Fruit fly (Drosophila melanogaster): Measurements from ENCODE around the gene CG45101.
A peak's percentile ranks its signal among the peaks of the same experiment; 100 is the strongest.

CG45101 gene

dm6 chr3L:11091943-11092609 lies 27.3 kb downstream of the CG45101 start (continued):
- TF ChIP-seq Eip75B (GFP tag; optimal IDR thresholded peaks at IDR 0.05) (peak; percentile 58), acj6 (GFP tag; optimal IDR thresholded peaks at IDR 0.05) (peak; percentile 57), achi (GFP tag; optimal IDR thresholded peaks at IDR 0.05) (peak; percentile 54), pdm3 (GFP tag; optimal IDR thresholded peaks at IDR 0.05) (peak; percentile 66), Hr4 (GFP tag; optimal IDR thresholded peaks at IDR 0.05) (peak; percentile 7), CG34406 (GFP tag; optimal IDR thresholded peaks at IDR 0.05) (peak; percentile 21), cyc (GFP tag; optimal IDR thresholded peaks at IDR 0.05) (peak; percentile 73), Hr39 (GFP tag; optimal IDR thresholded peaks at IDR 0.05) (peak; percentile 59), ss (GFP tag; optimal IDR thresholded peaks at IDR 0.05) (peak; percentile 21 to 52), CG7368 (GFP tag; optimal IDR thresholded peaks at IDR 0.05) (peak; percentile 54), CG31627 (GFP tag; optimal IDR thresholded peaks at IDR 0.05) (peak; percentile 73), vri (GFP tag; optimal IDR thresholded peaks at IDR 0.05) (peak; percentile 95), CG11902 (GFP tag; optimal IDR thresholded peaks at IDR 0.05) (peak; percentile 28), Sox14 (GFP tag; optimal IDR thresholded peaks at IDR 0.05) (peak; percentile 70), CG8119 (GFP tag; IDR thresholded peaks at IDR 0.05) (peak; percentile 39; the same call in 1 of the 3 replicates), CG1621 (tag; optimal IDR thresholded peaks at IDR 0.05) (peak; percentile 21), CG11294 (GFP tag; IDR thresholded peaks at IDR 0.05) (0 out of 2 replicates have a peak, but pooled peaks have one; percentile 9), CG3032 (tag; optimal IDR thresholded peaks at IDR 0.05) (peak; percentile 41), CG15336 (GFP tag; IDR thresholded peaks at IDR 0.05) (0 out of 2 replicates have a peak, but pooled peaks have one; percentile 28), CG11762 (GFP tag; optimal IDR thresholded peaks at IDR 0.05; ENCODE audit: insufficient read depth) (peak; percentile 21), svp (GFP tag) (peak; percentile 73), salr (GFP tag; optimal IDR thresholded peaks at IDR 0.05) (peak; percentile 7 to 28), dac (GFP tag; optimal IDR thresholded peaks at IDR 0.05) (no peak), CG16779 (tag; optimal IDR thresholded peaks at IDR 0.05) (peak; percentile 19), lz (GFP tag; optimal IDR thresholded peaks at IDR 0.05) (peak; percentile 75), CG9139 (GFP tag; optimal IDR thresholded peaks at IDR 0.05) (peak; percentile 48), topi (GFP tag; optimal IDR thresholded peaks at IDR 0.05) (peak; percentile 76), net (GFP tag; optimal IDR thresholded peaks at IDR 0.05) (peak; percentile 45), Blimp-1 (GFP tag; optimal IDR thresholded peaks at IDR 0.05) (peak; percentile 15)

dm6 chr3L:11092610-11092961 lies 27.8 kb downstream of the CG45101 start:
- peak; percentile 28 for TF ChIP-seq vri (GFP tag; optimal IDR thresholded peaks at IDR 0.05)
- no peak for TF ChIP-seq salr (GFP tag; optimal IDR thresholded peaks at IDR 0.05)

- TF ChIP-seq OdsH (GFP tag; optimal IDR thresholded peaks at IDR 0.05) = peak; percentile 49
- peak; percentile 33 for TF ChIP-seq net (GFP tag; optimal IDR thresholded peaks at IDR 0.05)
- TF ChIP-seq Sox14 (GFP tag; optimal IDR thresholded peaks at IDR 0.05) = peak; percentile 53
- peak; percentile 57 for TF ChIP-seq CG3919 (GFP tag; optimal IDR thresholded peaks at IDR 0.05)
- no peak for TF ChIP-seq Lpt (GFP tag; optimal IDR thresholded peaks at IDR 0.05)
- TF ChIP-seq fd59A (GFP tag; optimal IDR thresholded peaks at IDR 0.05) = no peak
- TF ChIP-seq Eip93F (GFP tag; optimal IDR thresholded peaks at IDR 0.05) = peak; percentile 52
- no peak for TF ChIP-seq CG4318 (GFP tag; optimal IDR thresholded peaks at IDR 0.05)
- no peak for TF ChIP-seq fd85E (GFP tag; optimal IDR thresholded peaks at IDR 0.05)
- TF ChIP-seq Hr39 (GFP tag; optimal IDR thresholded peaks at IDR 0.05) = peak; percentile 48
- TF ChIP-seq CG8119 (GFP tag; IDR thresholded peaks at IDR 0.05) = no peak
- peak; percentile 20 for TF ChIP-seq CG7368 (GFP tag; optimal IDR thresholded peaks at IDR 0.05)
- peak; percentile 53 for TF ChIP-seq Met (GFP tag; optimal IDR thresholded peaks at IDR 0.05)
- no peak for TF ChIP-seq CG8319 (GFP tag; optimal IDR thresholded peaks at IDR 0.05)
- no peak for TF ChIP-seq spab (GFP tag; optimal IDR thresholded peaks at IDR 0.05)
- TF ChIP-seq Ets96B (tag; optimal IDR thresholded peaks at IDR 0.05) = peak; percentile 1
- TF ChIP-seq CG8632 (GFP tag; optimal IDR thresholded peaks at IDR 0.05) = peak; percentile 17
- peak; percentile 41 for TF ChIP-seq achi (GFP tag; optimal IDR thresholded peaks at IDR 0.05)
- TF ChIP-seq esn (GFP tag; optimal IDR thresholded peaks at IDR 0.05) = peak; percentile 66
- peak; percentile 56 for TF ChIP-seq CG31627 (GFP tag; optimal IDR thresholded peaks at IDR 0.05)
- peak; percentile 1 for TF ChIP-seq dsx (GFP tag; optimal IDR thresholded peaks at IDR 0.05; ENCODE audit: poor library complexity, severe bottlenecking)
- TF ChIP-seq CG11762 (GFP tag; optimal IDR thresholded peaks at IDR 0.05; ENCODE audit: insufficient read depth) = no peak
- TF ChIP-seq CG10669 (GFP tag; optimal IDR thresholded peaks at IDR 0.05) = peak; percentile 25
- TF ChIP-seq fkh (GFP tag; optimal IDR thresholded peaks at IDR 0.05) = peak; percentile 9
- TF ChIP-seq CG16779 (tag; optimal IDR thresholded peaks at IDR 0.05) = no peak
- TF ChIP-seq CG11294 (GFP tag; IDR thresholded peaks at IDR 0.05) = peak; percentile 32; the same call in 1 of the 2 replicates
- peak; percentile 62 for TF ChIP-seq eg (GFP tag; IDR thresholded peaks at IDR 0.05)
These were observed 28.3 kb downstream of the CG45101 start, which contains the start of gene JIL-1 for dm6 chr3L:11093046-11093520. Gene JIL-1, minus strand, starts transcription at chr3L:11093193.

Data from whole organism, prepupa.